Fruit fly (Drosophila melanogaster) whole organism, embryonic: ENCODE data around the gene ova.
A peak's percentile ranks its signal among the peaks of the same experiment; 100 is the strongest.

ENCODE experiments used
- Abd-B ChIP-seq: fragments of 200-800 bp; sonication (Bioruptor generic); optimal IDR thresholded peaks from 2 replicates; lab custom pipeline; 2018; ENCODE audit warnings: missing biosample characterization, mild to moderate bottlenecking, missing genetic modification characterization, moderate library complexity
- Atf6 ChIP-seq: fragments of 200-800 bp; sonication (Bioruptor generic); IDR thresholded peaks from 2 replicates; pipeline ENCODE4 v1.3.6; 2022; ENCODE audit warnings: missing biosample characterization, missing genetic modification characterization
- BtbVII ChIP-seq: fragments of 200-800 bp; sonication (Bioruptor generic); optimal IDR thresholded peaks from 3 replicates; lab custom pipeline; 2017; ENCODE audit warnings: missing biosample characterization, mild to moderate bottlenecking, missing genetic modification characterization
- Bteb2 ChIP-seq: fragments of 200-800 bp; sonication (Bioruptor generic); optimal IDR thresholded peaks from 2 replicates; lab custom pipeline; 2016; ENCODE audit warnings: missing biosample characterization, missing genetic modification characterization
- CG10209 ChIP-seq: fragments of 200-800 bp; sonication (Bioruptor generic); optimal IDR thresholded peaks from 3 replicates; lab custom pipeline; 2017; ENCODE audit warnings: missing biosample characterization, mild to moderate bottlenecking, missing genetic modification characterization, missing genetic modification reagents
- CG12071 ChIP-seq: fragments of 200-800 bp; sonication (Bioruptor generic); optimal IDR thresholded peaks from 3 replicates; lab custom pipeline; 2018; ENCODE audit warnings: missing biosample characterization, mild to moderate bottlenecking, missing genetic modification characterization
- CG12659 ChIP-seq: fragments of 200-800 bp; sonication (Bioruptor generic); optimal IDR thresholded peaks from 3 replicates; lab custom pipeline; 2017; ENCODE audit warnings: mild to moderate bottlenecking, missing biosample characterization, missing genetic modification reagents, missing genetic modification characterization
- CG17612 ChIP-seq: fragments of 200-800 bp; sonication (Bioruptor generic); IDR thresholded peaks from 2 replicates; pipeline ENCODE4 v1.3.6; 2022; ENCODE audit warnings: missing biosample characterization, missing genetic modification characterization
- CG18599 ChIP-seq: fragments of 200-800 bp; sonication (Bioruptor generic); optimal IDR thresholded peaks from 3 replicates; lab custom pipeline; 2017; ENCODE audit warnings: missing biosample characterization, missing genetic modification characterization, mild to moderate bottlenecking, moderate library complexity, missing genetic modification reagents
- CG18619 ChIP-seq: fragments of 200-800 bp; sonication (Bioruptor generic); optimal IDR thresholded peaks from 3 replicates; lab custom pipeline; 2017; ENCODE audit warnings: missing biosample characterization, mild to moderate bottlenecking, missing genetic modification characterization
- CG18764 ChIP-seq: fragments of 200-800 bp; sonication (Bioruptor generic); optimal IDR thresholded peaks from 3 replicates; lab custom pipeline; 2016; ENCODE audit warnings: missing biosample characterization, missing genetic modification characterization
- CG2678 ChIP-seq: fragments of 200-800 bp; sonication (Bioruptor generic); optimal IDR thresholded peaks from 3 replicates; lab custom pipeline; 2019; ENCODE audit warnings: missing biosample characterization, mild to moderate bottlenecking, missing genetic modification characterization, moderate library complexity
- CG32767 ChIP-seq: fragments of 200-800 bp; sonication (Bioruptor generic); IDR thresholded peaks from 2 replicates; pipeline ENCODE4 v1.3.6; 2022; ENCODE audit warnings: missing biosample characterization, missing genetic modification characterization
- CG33213 ChIP-seq: fragments of 200-800 bp; sonication (Bioruptor generic); optimal IDR thresholded peaks from 3 replicates; lab custom pipeline; 2016; ENCODE audit warnings: missing biosample characterization, missing genetic modification characterization
- CG4328 ChIP-seq: fragments of 200-800 bp; sonication (Bioruptor generic); optimal IDR thresholded peaks from 3 replicates; lab custom pipeline; 2017; ENCODE audit warnings: missing biosample characterization, missing genetic modification reagents, missing genetic modification characterization
- CG6683 ChIP-seq: fragments of 200-800 bp; sonication (Bioruptor generic); optimal IDR thresholded peaks from 2 replicates; lab custom pipeline; 2017; ENCODE audit warnings: missing biosample characterization, mild to moderate bottlenecking, missing genetic modification characterization, missing genetic modification reagents
- CG7928 ChIP-seq: fragments of 200-800 bp; sonication (Bioruptor generic); optimal IDR thresholded peaks from 2 replicates; lab custom pipeline; 2017; ENCODE audit warnings: missing biosample characterization, mild to moderate bottlenecking, missing genetic modification characterization
- CG7987 ChIP-seq: fragments of 200-800 bp; sonication (Bioruptor generic); optimal IDR thresholded peaks from 2 replicates; lab custom pipeline; 2018; ENCODE audit warnings: missing biosample characterization, mild to moderate bottlenecking, missing genetic modification characterization, moderate library complexity
- CG9817 ChIP-seq: fragments of 200-800 bp; sonication (Bioruptor generic); optimal IDR thresholded peaks from 2 replicates; lab custom pipeline; 2018; ENCODE audit warnings: missing biosample characterization, mild to moderate bottlenecking, missing genetic modification characterization, moderate library complexity
- CkIIα-i1 ChIP-seq: fragments of 200-800 bp; sonication (Bioruptor generic); IDR thresholded peaks from 2 replicates; pipeline ENCODE4 v1.3.6; 2022; ENCODE audit warnings: missing biosample characterization, missing genetic modification characterization
- E2f2 ChIP-seq: fragments of 200-800 bp; sonication (Bioruptor generic); IDR thresholded peaks from 2 replicates; pipeline ENCODE4 v1.3.6; 2022; ENCODE audit warnings: missing biosample characterization, missing genetic modification characterization
- Ets97D ChIP-seq: fragments of 200-800 bp; sonication (Bioruptor generic); optimal IDR thresholded peaks from 3 replicates; lab custom pipeline; 2016; ENCODE audit warnings: missing biosample characterization, missing genetic modification characterization
- Fer1 ChIP-seq: fragments of 200-800 bp; sonication (Bioruptor generic); optimal IDR thresholded peaks from 2 replicates; lab custom pipeline; 2017; ENCODE audit warnings: missing biosample characterization, mild to moderate bottlenecking, missing genetic modification characterization
- HLHmδ ChIP-seq: fragments of 200-800 bp; sonication (Bioruptor generic); optimal IDR thresholded peaks from 2 replicates; lab custom pipeline; 2018; ENCODE audit warnings: missing biosample characterization, mild to moderate bottlenecking, missing genetic modification characterization, moderate library complexity
- Hmr ChIP-seq: fragments of 200-800 bp; sonication (Bioruptor generic); optimal IDR thresholded peaks from 3 replicates; lab custom pipeline; 2017; ENCODE audit warnings: mild to moderate bottlenecking, missing biosample characterization, missing genetic modification reagents, missing genetic modification characterization
- Hr39 ChIP-seq: fragments of >200 bp; optimal IDR thresholded peaks from 2 replicates; lab custom pipeline; 2017
- MESR4 ChIP-seq: fragments of 200-800 bp; sonication (Bioruptor generic); optimal IDR thresholded peaks from 2 replicates; lab custom pipeline; 2018; ENCODE audit warnings: missing biosample characterization, mild to moderate bottlenecking, missing genetic modification characterization, moderate library complexity
- Mad ChIP-seq: fragments of 200-800 bp; sonication (Bioruptor generic); optimal IDR thresholded peaks from 2 replicates; lab custom pipeline; 2016; ENCODE audit warnings: missing biosample characterization, missing genetic modification characterization
- Nf-YA ChIP-seq: fragments of 200-800 bp; sonication (Bioruptor generic); IDR thresholded peaks from 2 replicates; pipeline ENCODE4 v1.3.6; 2022; ENCODE audit warnings: missing biosample characterization, missing genetic modification characterization
- Ptx1 ChIP-seq: fragments of 200-800 bp; sonication (Bioruptor generic); IDR thresholded peaks from 2 replicates; pipeline ENCODE4 v1.3.6; 2022; ENCODE audit warnings: missing biosample characterization, missing genetic modification characterization
- Sin3A ChIP-seq: fragments of >200 bp; optimal IDR thresholded peaks from 2 replicates; lab custom pipeline; 2018
- ab ChIP-seq: fragments of 200-800 bp; sonication (Bioruptor generic); optimal IDR thresholded peaks from 2 replicates; lab custom pipeline; 2016; ENCODE audit warnings: missing biosample characterization, missing genetic modification characterization
- ara ChIP-seq: fragments of 200-800 bp; sonication (Bioruptor generic); IDR thresholded peaks from 2 replicates; pipeline ENCODE4 v1.3.6; 2022; ENCODE audit warnings: missing biosample characterization, missing genetic modification characterization
- chm ChIP-seq: fragments of 200-800 bp; sonication (Bioruptor generic); IDR thresholded peaks from 2 replicates; pipeline ENCODE4 v1.3.6; 2022; ENCODE audit warnings: missing biosample characterization, missing genetic modification characterization
- ems ChIP-seq: fragments of 200-800 bp; sonication (Bioruptor generic); optimal IDR thresholded peaks from 3 replicates; lab custom pipeline; 2016; ENCODE audit warnings: missing biosample characterization, missing genetic modification characterization
- gem ChIP-seq: fragments of 200-800 bp; sonication (Bioruptor generic); optimal IDR thresholded peaks from 2 replicates; lab custom pipeline; 2019; ENCODE audit warnings: missing biosample characterization, mild to moderate bottlenecking, missing genetic modification characterization, moderate library complexity
- h ChIP-seq: fragments of >200 bp; optimal IDR thresholded peaks from 2 replicates; lab custom pipeline; 2017
- ham ChIP-seq: fragments of 200-800 bp; sonication (Bioruptor generic); IDR thresholded peaks from 2 replicates; pipeline ENCODE4 v1.3.6; 2022; ENCODE audit warnings: missing biosample characterization, missing genetic modification characterization
- insv ChIP-seq, 2 experiments: fragments of 200-800 bp; sonication (Bioruptor generic); optimal IDR thresholded peaks; 3 replicates each; lab custom pipeline; 2016 to 2018; ENCODE audit warnings: missing biosample characterization in 2 of 2, missing genetic modification characterization in 2 of 2
- inv ChIP-seq: fragments of 200-800 bp; sonication (Bioruptor generic); IDR thresholded peaks from 2 replicates; pipeline ENCODE4 v1.3.6; 2022; ENCODE audit warnings: missing biosample characterization, missing genetic modification characterization; ENCODE audit not compliant: partially characterized antibody
- kah ChIP-seq: fragments of 200-800 bp; sonication (Bioruptor generic); optimal IDR thresholded peaks from 2 replicates; lab custom pipeline; 2018; ENCODE audit warnings: missing biosample characterization, mild to moderate bottlenecking, missing genetic modification characterization
- org-1 ChIP-seq: fragments of 200-800 bp; sonication (Bioruptor generic); optimal IDR thresholded peaks from 2 replicates; lab custom pipeline; 2017; ENCODE audit warnings: missing biosample characterization, missing genetic modification characterization
- sens ChIP-seq: fragments of 200-800 bp; sonication (Bioruptor generic); peaks from one replicate; lab custom pipeline; 2016; ENCODE audit warnings: missing biosample characterization, missing genetic modification characterization
- sna ChIP-seq: fragments of 200-800 bp; sonication (Bioruptor generic); IDR thresholded peaks from 2 replicates; pipeline ENCODE4 v1.3.6; 2022; ENCODE audit warnings: missing biosample characterization, missing genetic modification characterization; ENCODE audit not compliant: partially characterized antibody
- sqz ChIP-seq: fragments of 200-800 bp; sonication (Bioruptor generic); optimal IDR thresholded peaks from 3 replicates; lab custom pipeline; 2018; ENCODE audit warnings: missing biosample characterization, mild to moderate bottlenecking, missing genetic modification characterization
- ssp ChIP-seq: fragments of 200-800 bp; sonication (Bioruptor generic); IDR thresholded peaks from 2 replicates; pipeline ENCODE4 v1.3.6; 2022; ENCODE audit warnings: missing biosample characterization, missing genetic modification characterization
- tna ChIP-seq: fragments of 200-800 bp; sonication (Bioruptor generic); IDR thresholded peaks from 2 replicates; pipeline ENCODE4 v1.3.6; 2022; ENCODE audit warnings: missing biosample characterization, missing genetic modification characterization; ENCODE audit not compliant: partially characterized antibody
- trem ChIP-seq: fragments of 200-800 bp; optimal IDR thresholded peaks from 3 replicates; lab custom pipeline; 2019; ENCODE audit warnings: missing biosample characterization, mild to moderate bottlenecking, missing genetic modification characterization, moderate library complexity
- tx ChIP-seq: fragments of 200-800 bp; sonication (Bioruptor generic); optimal IDR thresholded peaks from 2 replicates; lab custom pipeline; 2016; ENCODE audit warnings: missing biosample characterization, missing genetic modification characterization
- vfl ChIP-seq: fragments of 200-800 bp; sonication (Bioruptor generic); optimal IDR thresholded peaks from 2 replicates; lab custom pipeline; 2016; ENCODE audit warnings: missing biosample characterization, missing genetic modification characterization
- vnd ChIP-seq: fragments of 200-800 bp; sonication (Bioruptor generic); IDR thresholded peaks from 3 replicates; pipeline ENCODE4 v1.3.6; 2022; ENCODE audit warnings: missing biosample characterization, missing genetic modification characterization; ENCODE audit not compliant: partially characterized antibody
- zen ChIP-seq: fragments of 200-800 bp; sonication (Bioruptor generic); optimal IDR thresholded peaks from 3 replicates; lab custom pipeline; 2018; ENCODE audit warnings: missing biosample characterization, mild to moderate bottlenecking, missing genetic modification characterization, moderate library complexity

Gene ova

DNA sequence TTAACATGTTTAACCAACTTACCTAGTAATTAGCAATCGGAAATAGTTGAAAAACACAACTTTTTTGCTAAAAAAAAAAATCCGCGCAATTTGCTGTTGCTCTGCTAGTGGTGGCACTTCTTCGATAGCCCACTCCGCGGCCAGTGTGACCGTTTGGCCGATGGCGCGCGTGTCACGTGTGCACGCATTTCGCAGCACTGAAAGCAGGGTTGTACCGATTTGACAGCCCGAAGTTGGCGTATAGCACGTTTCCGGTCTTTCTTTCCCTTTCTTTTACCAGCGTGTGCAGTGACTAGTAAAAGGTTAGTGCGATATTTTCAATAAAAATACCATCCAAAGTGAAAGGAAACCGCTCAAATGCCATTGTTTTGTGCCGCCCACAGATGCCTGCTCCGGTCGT, 30.6 kb downstream of the ova start, which contains the start of the genes Ripalpha and RpL7 (continued):
- TF ChIP-seq Hr39 (lab: Kevin White, UChicago) (no peak), CG10209 (GFP tag; lab: Kevin White, UChicago) (peak; percentile 99), h (lab: Kevin White, UChicago) (no peak), CG33213 (GFP tag; lab: Kevin White, UChicago) (peak; percentile 99), sna (GFP tag; lab: Robert Waterston, UW) (peak; percentile 75), CG32767 (GFP tag; lab: Robert Waterston, UW) (peak; percentile 77), CG7987 (GFP tag; lab: Kevin White, UChicago) (peak; percentile 100), ems (GFP tag; lab: Kevin White, UChicago) (peak; percentile 95), CG18599 (GFP tag; lab: Kevin White, UChicago) (peak; percentile 98), MESR4 (GFP tag; lab: Kevin White, UChicago) (peak; percentile 100), Mad (GFP tag; lab: Kevin White, UChicago) (peak; percentile 99), chm (peak; percentile 99), trem (tag; lab: Kevin White, UChicago) (peak; percentile 91), Abd-B (GFP tag; lab: Kevin White, UChicago) (peak; percentile 68), CG9817 (peak; percentile 97), tx (GFP tag; lab: Kevin White, UChicago) (peak; percentile 96), org-1 (GFP tag; lab: Kevin White, UChicago) (peak; percentile 97), inv (peak; percentile 93), sqz (GFP tag; lab: Kevin White, UChicago) (peak; percentile 96), zen (tag; lab: Kevin White, UChicago) (peak; percentile 94), CG6683 (GFP tag; lab: Kevin White, UChicago) (peak; percentile 98), Bteb2 (peak; percentile 97), BtbVII (peak; percentile 98), E2f2 (GFP tag; lab: Robert Waterston, UW) (peak; percentile 89), CG7928 (GFP tag; lab: Kevin White, UChicago) (peak; percentile 82), CG12659 (GFP tag; lab: Kevin White, UChicago) (peak; percentile 100), ab (GFP tag; lab: Kevin White, UChicago) (peak; percentile 92), CkIIα-i1 (GFP tag; lab: Robert Waterston, UW) (peak; percentile 83; the same call in 1 of the 2 replicates), CG12071 (peak; percentile 98), CG17612 (peak; percentile 94), vfl (GFP tag; lab: Kevin White, UChicago) (peak; percentile 97), tna (GFP tag; lab: Robert Waterston, UW) (peak; percentile 92), Ptx1 (GFP tag; lab: Robert Waterston, UW) (peak; percentile 95), kah (GFP tag; lab: Kevin White, UChicago) (peak; percentile 91), sens (GFP tag; lab: Kevin White, UChicago) (peak; percentile 100), ssp (GFP tag; lab: Robert Waterston, UW) (peak; percentile 88), ham (GFP tag; lab: Robert Waterston, UW) (peak; percentile 96), CG2678 (tag; lab: Kevin White, UChicago) (peak; percentile 90), HLHmδ (GFP tag; lab: Kevin White, UChicago) (peak; percentile 100), Hmr (GFP tag; lab: Kevin White, UChicago) (peak; percentile 100), CG18764 (GFP tag; lab: Kevin White, UChicago) (peak; percentile 98), Nf-YA (GFP tag; lab: Robert Waterston, UW) (peak; percentile 93), Atf6 (GFP tag; lab: Robert Waterston, UW) (peak; percentile 94), CG18619 (GFP tag; lab: Kevin White, UChicago) (peak; percentile 99), CG4328 (GFP tag; lab: Kevin White, UChicago) (peak; percentile 99), Ets97D (peak; percentile 100), insv (GFP tag; optimal IDR thresholded peaks at IDR 0.05; lab: Kevin White, UChicago) (peak in 1 of 2 experiments; percentile 87), vnd (GFP tag; lab: Robert Waterston, UW) (peak; percentile 88), Sin3A (lab: Kevin White, UChicago) (peak; percentile 69), Fer1 (GFP tag; lab: Kevin White, UChicago) (peak; percentile 99), gem (tag; lab: Kevin White, UChicago) (peak; percentile 85), ara (GFP tag; lab: Robert Waterston, UW) (peak; percentile 96)
